Fruit fly (Drosophila melanogaster): Measurements from ENCODE around the gene CG1812.

CG1812 gene

DNA sequence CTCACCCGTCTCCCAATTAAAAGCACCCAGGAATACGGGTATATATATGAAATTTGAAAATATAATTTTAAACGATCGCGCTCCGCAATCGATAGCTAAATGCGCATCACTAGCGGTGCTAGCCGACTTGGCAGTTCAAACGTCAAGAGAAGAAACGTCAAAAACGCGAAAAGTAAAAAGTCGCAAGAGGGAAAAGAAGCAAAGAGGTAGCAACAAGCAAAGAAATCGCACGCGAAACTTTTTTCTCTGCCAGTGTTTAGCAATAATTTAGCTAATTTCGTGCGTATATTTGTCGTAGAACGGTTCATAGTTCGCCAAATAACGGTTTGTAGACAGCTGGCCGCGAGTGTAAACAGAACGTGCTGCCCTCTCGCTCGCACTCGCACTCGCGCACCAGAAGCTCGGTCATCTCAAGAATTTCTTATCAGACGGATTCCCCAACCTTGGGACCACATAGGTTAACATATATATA is at the start of gene CG1812 (continued):
- no peak for TF ChIP-seq CG2199 (GFP tag; IDR thresholded peaks at IDR 0.05)
- peak; percentile 60 for TF ChIP-seq CG18599 (GFP tag; optimal IDR thresholded peaks at IDR 0.05)
- TF ChIP-seq ken (GFP tag; IDR thresholded peaks at IDR 0.05): peak; percentile 55; the same call in 1 of the 3 replicates
- TF ChIP-seq so (GFP tag; IDR thresholded peaks at IDR 0.05): peak; percentile 67; the same call in 1 of the 3 replicates
- TF ChIP-seq grn (GFP tag; optimal IDR thresholded peaks at IDR 0.05): no peak
- no peak for TF ChIP-seq CG7928 (GFP tag; optimal IDR thresholded peaks at IDR 0.05)
- no peak for TF ChIP-seq Dfd (GFP tag; optimal IDR thresholded peaks at IDR 0.05)
- TF ChIP-seq CG17568 (GFP tag; optimal IDR thresholded peaks at IDR 0.05): no peak
- no peak for TF ChIP-seq pum (GFP tag; optimal IDR thresholded peaks at IDR 0.05)
- TF ChIP-seq bowl (GFP tag; IDR thresholded peaks at IDR 0.05): no peak
- no peak for TF ChIP-seq CG15696 (tag; optimal IDR thresholded peaks at IDR 0.05)
- TF ChIP-seq oc (tag; optimal IDR thresholded peaks at IDR 0.05): no peak
- no peak for TF ChIP-seq CkIIα-i1 (GFP tag; IDR thresholded peaks at IDR 0.05)
- TF ChIP-seq CG11723 (GFP tag; optimal IDR thresholded peaks at IDR 0.05): no peak
- TF ChIP-seq CG4820 (GFP tag; optimal IDR thresholded peaks at IDR 0.05): no peak
- TF ChIP-seq bab2 (GFP tag; optimal IDR thresholded peaks at IDR 0.05): peak; percentile 29
- TF ChIP-seq bcd (GFP tag; optimal IDR thresholded peaks at IDR 0.05): no peak
- TF ChIP-seq CG16863 (GFP tag; optimal IDR thresholded peaks at IDR 0.05): peak; percentile 4
- no peak for TF ChIP-seq CG4424 (GFP tag; optimal IDR thresholded peaks at IDR 0.05)
- no peak for TF ChIP-seq ham (GFP tag; IDR thresholded peaks at IDR 0.05)
- peak; percentile 60 for TF ChIP-seq lilli (GFP tag; optimal IDR thresholded peaks at IDR 0.05)
- peak; percentile 15 for TF ChIP-seq CG13624 (GFP tag; optimal IDR thresholded peaks at IDR 0.05)
- TF ChIP-seq CG11093 (GFP tag; IDR thresholded peaks at IDR 0.05): no peak
- peak; percentile 57; the same call in 2 of the 3 replicates for TF ChIP-seq tgo (GFP tag; IDR thresholded peaks at IDR 0.05)
- peak; percentile 21; the same call in 1 of the 3 replicates for TF ChIP-seq Mrtf (GFP tag; IDR thresholded peaks at IDR 0.05)
- peak in 1 of 3 experiments; percentile 22 for TF ChIP-seq lola (GFP tag; optimal IDR thresholded peaks at IDR 0.05)
- peak; percentile 90 for TF ChIP-seq sens (GFP tag)
- TF ChIP-seq CG7839 (tag; optimal IDR thresholded peaks at IDR 0.05): peak; percentile 34
- no peak for TF ChIP-seq CG12942 (GFP tag; optimal IDR thresholded peaks at IDR 0.05)
- TF ChIP-seq CG4617 (GFP tag; optimal IDR thresholded peaks at IDR 0.05; ENCODE audit: borderline replicate concordance): peak; percentile 83
- TF ChIP-seq klu (GFP tag; IDR thresholded peaks at IDR 0.05): no peak
- TF ChIP-seq CG3163 (GFP tag; optimal IDR thresholded peaks at IDR 0.05): no peak
- TF ChIP-seq B-H1 (GFP tag; IDR thresholded peaks at IDR 0.05): no peak
- TF ChIP-seq CG12219 (GFP tag; optimal IDR thresholded peaks at IDR 0.05): peak; percentile 32
- TF ChIP-seq scrt (GFP tag; optimal IDR thresholded peaks at IDR 0.05): no peak
- TF ChIP-seq nau (GFP tag; optimal IDR thresholded peaks at IDR 0.05): peak; percentile 20
- TF ChIP-seq CG10274 (GFP tag; optimal IDR thresholded peaks at IDR 0.05): no peak
- no peak for TF ChIP-seq mld (GFP tag; IDR thresholded peaks at IDR 0.05; ENCODE audit: partially characterized antibody)
- TF ChIP-seq H2.0 (GFP tag; IDR thresholded peaks at IDR 0.05): 0 out of 2 replicates have a peak, but pooled peaks have one; percentile 21
- TF ChIP-seq zen2 (GFP tag; IDR thresholded peaks at IDR 0.05; ENCODE audit: partially characterized antibody): no peak
- no peak for TF ChIP-seq lov (optimal IDR thresholded peaks at IDR 0.05)
- no peak for TF ChIP-seq lov (GFP tag; IDR thresholded peaks at IDR 0.05)
- TF ChIP-seq CG34224 (GFP tag; IDR thresholded peaks at IDR 0.05; ENCODE audit: partially characterized antibody): no peak
- TF ChIP-seq jumu (GFP tag; optimal IDR thresholded peaks at IDR 0.05): no peak
- no peak for TF ChIP-seq CG18262 (tag; optimal IDR thresholded peaks at IDR 0.05)
- TF ChIP-seq CG2116 (GFP tag; optimal IDR thresholded peaks at IDR 0.05): peak; percentile 13
- TF ChIP-seq Oaz (GFP tag; IDR thresholded peaks at IDR 0.05): no peak
- peak; percentile 8 for TF ChIP-seq CG14710 (tag; optimal IDR thresholded peaks at IDR 0.05)
- TF ChIP-seq CG16779 (GFP tag; IDR thresholded peaks at IDR 0.05): no peak
- TF ChIP-seq CG1832 (GFP tag; optimal IDR thresholded peaks at IDR 0.05): peak; percentile 68
- no peak for TF ChIP-seq Sin3A (optimal IDR thresholded peaks at IDR 0.05)
- no peak for TF ChIP-seq unc-4 (GFP tag; IDR thresholded peaks at IDR 0.05; ENCODE audit: partially characterized antibody)
